Fruit fly (Drosophila melanogaster) whole organism, embryonic: ENCODE measurements around the gene CG31102.

ENCODE experiments used
- ERR ChIP-seq: fragments of 200-800 bp; sonication (Bioruptor generic); optimal IDR thresholded peaks from 2 replicates; lab custom pipeline; 2016; ENCODE audit warnings: missing biosample characterization, missing genetic modification characterization
- kah ChIP-seq: fragments of 200-800 bp; sonication (Bioruptor generic); optimal IDR thresholded peaks from 2 replicates; lab custom pipeline; 2018; ENCODE audit warnings: missing biosample characterization, mild to moderate bottlenecking, missing genetic modification characterization
- sna ChIP-seq: fragments of 200-800 bp; sonication (Bioruptor generic); IDR thresholded peaks from 2 replicates; pipeline ENCODE4 v1.3.6; 2022; ENCODE audit warnings: missing biosample characterization, missing genetic modification characterization; ENCODE audit not compliant: partially characterized antibody

- no peak for TF ChIP-seq kah (GFP tag; lab: Kevin White, UChicago)
- no peak for TF ChIP-seq sna
- TF ChIP-seq ERR = no peak
Observed at dm6 chr3R:25266751-25267150, 28.6 kb downstream of the CG31102 start.
